Worm (Caenorhabditis elegans): ENCODE data around the gene ess-2.

The ess-2 gene

DNA sequence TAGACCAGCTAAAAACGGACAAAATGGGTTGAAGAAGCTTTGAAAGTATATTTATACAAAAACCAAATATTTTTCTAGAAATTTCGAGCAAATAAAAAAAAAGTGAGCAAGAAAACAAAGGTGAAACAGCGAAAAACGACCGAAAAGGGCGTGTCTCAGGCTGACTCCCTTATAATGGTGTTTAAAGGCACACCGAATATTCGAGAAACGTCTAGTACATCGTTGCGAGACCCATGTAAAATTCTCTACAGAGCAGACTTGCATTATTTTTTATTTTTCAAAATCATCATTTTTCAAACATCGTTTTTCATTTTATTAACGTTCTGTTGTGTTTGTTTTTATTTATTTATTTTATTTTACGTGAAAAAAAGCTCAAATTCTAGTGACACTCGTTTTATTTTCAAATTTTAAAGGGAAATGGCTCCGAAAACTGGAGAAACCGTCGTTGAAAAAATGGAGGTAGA lies 43.2 kb downstream of the ess-2 start, which contains the start of gene rpn-3:
Gene rpn-3 (plus strand): TSS at position 414 of the 464 bp plus-strand sequence.
- TF ChIP-seq ceh-88 (GFP tag; IDR thresholded peaks at IDR 0.05) (peak; percentile 90), ets-5 (GFP tag; IDR thresholded peaks at IDR 0.05) (no peak), fkh-4 (tag; optimal IDR thresholded peaks at IDR 0.05; ENCODE audit: borderline replicate concordance) (peak; percentile 64), irx-1 (tag; optimal IDR thresholded peaks at IDR 0.05) (peak; percentile 92), mep-1 (tag; optimal IDR thresholded peaks at IDR 0.05) (peak; percentile 99), sox-4 (tag; optimal IDR thresholded peaks at IDR 0.05) (peak; percentile 78), nhr-20 (tag; optimal IDR thresholded peaks at IDR 0.05) (peak; percentile 98), elt-3 (tag; optimal IDR thresholded peaks at IDR 0.05) (peak in 5 of 6 experiments; percentile 27 to 95 (median 90)), dpl-1 (GFP tag; optimal IDR thresholded peaks at IDR 0.05) (peak; percentile 87 to 89 (median 89)), zag-1 (tag; optimal IDR thresholded peaks at IDR 0.05) (peak; percentile 63), fkh-8 (tag; optimal IDR thresholded peaks at IDR 0.05) (peak; percentile 99), nhr-19 (GFP tag; conservative IDR thresholded peaks at IDR 0.05) (peak; percentile 97), F16B12.6 (tag; optimal IDR thresholded peaks at IDR 0.05) (peak; percentile 23), Y116A8C.19 (tag; optimal IDR thresholded peaks at IDR 0.05; ENCODE audit: borderline replicate concordance) (no peak), nhr-85 (tag) (peak; percentile 96), nhr-28 (tag; optimal IDR thresholded peaks at IDR 0.05) (no peak), C04F5.9 (tag; optimal IDR thresholded peaks at IDR 0.05) (peak; percentile 90), unc-86 (tag; optimal IDR thresholded peaks at IDR 0.05) (peak; percentile 95), ceh-82 (tag; optimal IDR thresholded peaks at IDR 0.05) (peak; percentile 97 to 99 (median 98)), mab-9 (GFP tag; IDR thresholded peaks at IDR 0.05) (peak; percentile 96), unc-30 (tag; optimal IDR thresholded peaks at IDR 0.05) (no peak), zip-4 (GFP tag; optimal IDR thresholded peaks at IDR 0.05) (peak; percentile 89), lin-13 (GFP tag; optimal IDR thresholded peaks at IDR 0.05) (peak; percentile 94), efl-3 (GFP tag; optimal IDR thresholded peaks at IDR 0.05) (peak; percentile 69), ama-1 (optimal IDR thresholded peaks at IDR 0.05) (peak; percentile 77), fkh-10 (GFP tag; optimal IDR thresholded peaks at IDR 0.05) (peak; percentile 89), vab-15 (tag; optimal IDR thresholded peaks at IDR 0.05) (peak; percentile 43), tbx-2 (tag; optimal IDR thresholded peaks at IDR 0.05) (peak; percentile 96), efl-1 (optimal IDR thresholded peaks at IDR 0.05) (peak; percentile 93 to 95), efl-1 (GFP tag; optimal IDR thresholded peaks at IDR 0.05 in 1 of 2) (peak; percentile 87 to 98), hpl-2 (GFP tag; optimal IDR thresholded peaks at IDR 0.05) (peak; percentile 67), egl-13 (tag; optimal IDR thresholded peaks at IDR 0.05) (peak; percentile 95), grh-1 (GFP tag; IDR thresholded peaks at IDR 0.05) (peak; percentile 91), ceh-8 (GFP tag; optimal IDR thresholded peaks at IDR 0.05) (peak; percentile 85), hlh-4 (tag; optimal IDR thresholded peaks at IDR 0.05) (no peak), unc-130 (tag; optimal IDR thresholded peaks at IDR 0.05) (peak; percentile 98), elt-2 (tag; optimal IDR thresholded peaks at IDR 0.05) (peak; percentile 75), sup-37 (GFP tag; optimal IDR thresholded peaks at IDR 0.05) (peak; percentile 83), snu-23 (GFP tag; optimal IDR thresholded peaks at IDR 0.05) (peak; percentile 99), nhr-84 (tag; optimal IDR thresholded peaks at IDR 0.05) (no peak), jun-1 (tag; optimal IDR thresholded peaks at IDR 0.05) (peak; percentile 93), nhr-76 (tag; optimal IDR thresholded peaks at IDR 0.05) (peak; percentile 61), egl-27 (tag; optimal IDR thresholded peaks at IDR 0.05) (peak in 1 of 2 experiments; percentile 30), nhr-47 (tag; optimal IDR thresholded peaks at IDR 0.05) (peak; percentile 98), nhr-71 (tag; optimal IDR thresholded peaks at IDR 0.05) (peak; percentile 98), ztf-4 (tag; optimal IDR thresholded peaks at IDR 0.05) (peak; percentile 98), nhr-77 (tag; optimal IDR thresholded peaks at IDR 0.05) (peak; percentile 95), lin-35 (GFP tag; optimal IDR thresholded peaks at IDR 0.05) (peak; percentile 93), mef-2 (tag; optimal IDR thresholded peaks at IDR 0.05) (peak; percentile 69), ces-1 (GFP tag; optimal IDR thresholded peaks at IDR 0.05) (no peak), nhr-12 (tag; optimal IDR thresholded peaks at IDR 0.05) (no peak), unc-62 (GFP tag; optimal IDR thresholded peaks at IDR 0.05) (no peak), nhr-11 (tag; optimal IDR thresholded peaks at IDR 0.05) (peak; percentile 93), lsy-2 (tag; optimal IDR thresholded peaks at IDR 0.05) (peak; percentile 97)
